Fruit fly (Drosophila melanogaster) whole organism, prepupa: ENCODE measurements around the gene Art4.

ENCODE experiments used
- Blimp-1 ChIP-seq: fragments of 200-800 bp; sonication (Bioruptor generic); optimal IDR thresholded peaks from 3 replicates; lab custom pipeline; 2017; ENCODE audit warnings: missing biosample characterization, missing genetic modification characterization, mild to moderate bottlenecking, moderate library complexity, missing genetic modification reagents
- CG10631 ChIP-seq: fragments of 200-800 bp; sonication (Bioruptor generic); optimal IDR thresholded peaks from 2 replicates; lab custom pipeline; 2016; ENCODE audit warnings: missing biosample characterization, missing genetic modification characterization
- CG10669 ChIP-seq: fragments of 200-800 bp; sonication (Bioruptor generic); optimal IDR thresholded peaks from 3 replicates; lab custom pipeline; 2018; ENCODE audit warnings: missing biosample characterization, mild to moderate bottlenecking, missing genetic modification characterization, moderate library complexity
- CG11294 ChIP-seq: fragments of 200-800 bp; sonication (Bioruptor generic); IDR thresholded peaks from 2 replicates; pipeline ENCODE4 v1.3.6; 2022; ENCODE audit warnings: missing biosample characterization, missing genetic modification characterization
- CG11902 ChIP-seq: fragments of 200-800 bp; sonication (Bioruptor generic); optimal IDR thresholded peaks from 3 replicates; lab custom pipeline; 2016; ENCODE audit warnings: missing biosample characterization, missing genetic modification characterization
- CG16779 ChIP-seq: fragments of 200-800 bp; sonication (Bioruptor generic); optimal IDR thresholded peaks from 3 replicates; lab custom pipeline; 2017; ENCODE audit warnings: missing biosample characterization, mild to moderate bottlenecking, missing genetic modification characterization
- CG3032 ChIP-seq: fragments of 200-800 bp; optimal IDR thresholded peaks from 2 replicates; lab custom pipeline; 2019; ENCODE audit warnings: missing biosample characterization, mild to moderate bottlenecking, missing genetic modification characterization, moderate library complexity
- CG31627 ChIP-seq: fragments of 200-800 bp; sonication (Bioruptor generic); optimal IDR thresholded peaks from 3 replicates; lab custom pipeline; 2016; ENCODE audit warnings: missing biosample characterization, missing genetic modification characterization
- CG32006 ChIP-seq: fragments of 200-800 bp; sonication (Bioruptor generic); optimal IDR thresholded peaks from 3 replicates; lab custom pipeline; 2017; ENCODE audit warnings: missing biosample characterization, mild to moderate bottlenecking, missing genetic modification characterization
- CG34406 ChIP-seq: fragments of 200-800 bp; sonication (Bioruptor generic); optimal IDR thresholded peaks from 3 replicates; lab custom pipeline; 2016; ENCODE audit warnings: missing biosample characterization, missing genetic modification characterization
- CG3919 ChIP-seq: fragments of 200-800 bp; sonication (Bioruptor generic); optimal IDR thresholded peaks from 3 replicates; lab custom pipeline; 2016; ENCODE audit warnings: missing biosample characterization, missing genetic modification characterization
- CG4318 ChIP-seq: fragments of 200-800 bp; sonication (Bioruptor generic); optimal IDR thresholded peaks from 3 replicates; lab custom pipeline; 2017; ENCODE audit warnings: missing biosample characterization, mild to moderate bottlenecking, missing genetic modification characterization
- CG6163 ChIP-seq: fragments of 200-800 bp; sonication (Bioruptor generic); IDR thresholded peaks from 3 replicates; pipeline ENCODE4 v1.3.6; 2022; ENCODE audit warnings: missing biosample characterization, missing genetic modification characterization
- CG6276 ChIP-seq: fragments of 200-800 bp; sonication (Bioruptor generic); optimal IDR thresholded peaks from 2 replicates; lab custom pipeline; 2017; ENCODE audit warnings: missing biosample characterization, mild to moderate bottlenecking, missing genetic modification characterization
- CG6792 ChIP-seq: fragments of 200-800 bp; sonication (Bioruptor generic); optimal IDR thresholded peaks from 3 replicates; lab custom pipeline; 2016; ENCODE audit warnings: missing biosample characterization, missing genetic modification characterization
- CG6808 ChIP-seq: fragments of 200-800 bp; sonication (Bioruptor generic); optimal IDR thresholded peaks from 3 replicates; lab custom pipeline; 2017; ENCODE audit warnings: missing biosample characterization, missing genetic modification characterization, mild to moderate bottlenecking, moderate library complexity, missing genetic modification reagents
- CG6854 ChIP-seq: fragments of 200-800 bp; sonication (Bioruptor generic); optimal IDR thresholded peaks from 2 replicates; lab custom pipeline; 2017; ENCODE audit warnings: missing biosample characterization, mild to moderate bottlenecking, missing genetic modification characterization
- CG8119 ChIP-seq: fragments of 200-800 bp; sonication (Bioruptor generic); IDR thresholded peaks from 3 replicates; pipeline ENCODE4 v1.3.6; 2022; ENCODE audit warnings: missing biosample characterization, missing genetic modification characterization
- CG8319 ChIP-seq: fragments of 200-800 bp; sonication (Bioruptor generic); optimal IDR thresholded peaks from 3 replicates; lab custom pipeline; 2016; ENCODE audit warnings: missing biosample characterization, missing genetic modification characterization
- CG8632 ChIP-seq: fragments of 200-800 bp; sonication (Bioruptor generic); optimal IDR thresholded peaks from 3 replicates; lab custom pipeline; 2016; ENCODE audit warnings: missing biosample characterization, missing genetic modification characterization
- CG9139 ChIP-seq: fragments of 200-800 bp; sonication (Bioruptor generic); optimal IDR thresholded peaks from 3 replicates; lab custom pipeline; 2017; ENCODE audit warnings: missing biosample characterization, mild to moderate bottlenecking, missing genetic modification characterization
- Eip75B ChIP-seq: fragments of 200-800 bp; sonication (Bioruptor generic); optimal IDR thresholded peaks from 3 replicates; lab custom pipeline; 2016; ENCODE audit warnings: missing biosample characterization, missing genetic modification characterization
- Eip78C ChIP-seq: fragments of 200-800 bp; sonication (Bioruptor generic); peaks from one replicate; lab custom pipeline; 2016; ENCODE audit warnings: missing biosample characterization, missing genetic modification characterization
- Eip93F ChIP-seq: fragments of 200-800 bp; sonication (Bioruptor generic); optimal IDR thresholded peaks from 2 replicates; lab custom pipeline; 2016; ENCODE audit warnings: missing biosample characterization, mild to moderate bottlenecking, missing genetic modification characterization
- Ets21C ChIP-seq: fragments of 200-800 bp; sonication (Bioruptor generic); optimal IDR thresholded peaks from 3 replicates; lab custom pipeline; 2016; ENCODE audit warnings: missing biosample characterization, missing genetic modification characterization
- Ets96B ChIP-seq: fragments of 200-800 bp; optimal IDR thresholded peaks from 2 replicates; lab custom pipeline; 2019; ENCODE audit warnings: missing biosample characterization, mild to moderate bottlenecking, missing genetic modification characterization, moderate library complexity
- Gug ChIP-seq: fragments of 200-800 bp; sonication (Bioruptor generic); IDR thresholded peaks from 2 replicates; pipeline ENCODE4 v1.3.6; 2022; ENCODE audit warnings: missing biosample characterization, missing genetic modification characterization
- Hr38 ChIP-seq: sonication (Bioruptor generic); optimal IDR thresholded peaks from 2 replicates; lab custom pipeline; 2016; ENCODE audit warnings: missing biosample characterization, missing genetic modification characterization
- Hr39 ChIP-seq: fragments of 200-800 bp; sonication (Bioruptor generic); optimal IDR thresholded peaks from 2 replicates; lab custom pipeline; 2016; ENCODE audit warnings: missing biosample characterization, missing genetic modification characterization
- Met ChIP-seq: fragments of 200-800 bp; sonication (Bioruptor generic); optimal IDR thresholded peaks from 3 replicates; lab custom pipeline; 2016; ENCODE audit warnings: missing biosample characterization, missing genetic modification characterization
- OdsH ChIP-seq: fragments of 200-800 bp; sonication (Bioruptor generic); optimal IDR thresholded peaks from 3 replicates; lab custom pipeline; 2016; ENCODE audit warnings: missing biosample characterization, missing genetic modification characterization
- Smox ChIP-seq: fragments of 200-800 bp; sonication (Bioruptor generic); optimal IDR thresholded peaks from 3 replicates; lab custom pipeline; 2016; ENCODE audit warnings: missing biosample characterization, missing genetic modification characterization
- Sox14 ChIP-seq: fragments of 200-800 bp; sonication (Bioruptor generic); optimal IDR thresholded peaks from 3 replicates; lab custom pipeline; 2016; ENCODE audit warnings: missing biosample characterization, missing genetic modification characterization
- Sox15 ChIP-seq: fragments of 200-800 bp; sonication (Bioruptor generic); optimal IDR thresholded peaks from 3 replicates; lab custom pipeline; 2016; ENCODE audit warnings: missing biosample characterization, missing genetic modification characterization
- achi ChIP-seq: fragments of 200-800 bp; sonication (Bioruptor generic); optimal IDR thresholded peaks from 3 replicates; lab custom pipeline; 2016; ENCODE audit warnings: missing biosample characterization, missing genetic modification characterization
- acj6 ChIP-seq: fragments of 200-800 bp; sonication (Bioruptor generic); optimal IDR thresholded peaks from 3 replicates; lab custom pipeline; 2016; ENCODE audit warnings: missing biosample characterization, missing genetic modification characterization
- cyc ChIP-seq: fragments of 200-800 bp; sonication (Bioruptor generic); optimal IDR thresholded peaks from 3 replicates; lab custom pipeline; 2016; ENCODE audit warnings: missing biosample characterization, missing genetic modification characterization
- dac ChIP-seq: fragments of 200-800 bp; sonication (Bioruptor generic); optimal IDR thresholded peaks from 2 replicates; lab custom pipeline; 2017; ENCODE audit warnings: missing biosample characterization, mild to moderate bottlenecking, missing genetic modification characterization
- dsx ChIP-seq: fragments of 200-800 bp; optimal IDR thresholded peaks from 3 replicates; lab custom pipeline; 2019; ENCODE audit warnings: missing biosample characterization, mild to moderate bottlenecking, missing genetic modification characterization, moderate library complexity; ENCODE audit not compliant: poor library complexity, severe bottlenecking
- eg ChIP-seq: fragments of 200-800 bp; sonication (Bioruptor generic); IDR thresholded peaks from 3 replicates; pipeline ENCODE4 v1.3.6; 2022; ENCODE audit warnings: missing biosample characterization, missing genetic modification characterization
- esn ChIP-seq: fragments of 200-800 bp; sonication (Bioruptor generic); optimal IDR thresholded peaks from 2 replicates; lab custom pipeline; 2016; ENCODE audit warnings: missing biosample characterization, mild to moderate bottlenecking, missing genetic modification characterization, moderate library complexity
- fd59A ChIP-seq: fragments of 200-800 bp; sonication (Bioruptor generic); optimal IDR thresholded peaks from 2 replicates; lab custom pipeline; 2017; ENCODE audit warnings: missing biosample characterization, mild to moderate bottlenecking, missing genetic modification characterization, missing genetic modification reagents
- fd85E ChIP-seq: fragments of 200-800 bp; sonication (Bioruptor generic); optimal IDR thresholded peaks from 3 replicates; lab custom pipeline; 2016; ENCODE audit warnings: missing biosample characterization, missing genetic modification characterization
- fkh ChIP-seq: fragments of 200-800 bp; sonication (Bioruptor generic); optimal IDR thresholded peaks from 3 replicates; lab custom pipeline; 2017; ENCODE audit warnings: missing biosample characterization, mild to moderate bottlenecking, missing genetic modification characterization, moderate library complexity
- lz ChIP-seq: fragments of 200-800 bp; sonication (Bioruptor generic); optimal IDR thresholded peaks from 3 replicates; lab custom pipeline; 2016; ENCODE audit warnings: missing biosample characterization, missing genetic modification characterization
- net ChIP-seq: fragments of 200-800 bp; sonication (Bioruptor generic); optimal IDR thresholded peaks from 3 replicates; lab custom pipeline; 2016; ENCODE audit warnings: missing biosample characterization, missing genetic modification characterization
- pdm3 ChIP-seq: fragments of 200-800 bp; sonication (Bioruptor generic); optimal IDR thresholded peaks from 3 replicates; lab custom pipeline; 2016; ENCODE audit warnings: missing biosample characterization, missing genetic modification characterization
- spab ChIP-seq: fragments of 200-800 bp; sonication (Bioruptor generic); optimal IDR thresholded peaks from 2 replicates; lab custom pipeline; 2017; ENCODE audit warnings: missing biosample characterization, mild to moderate bottlenecking, missing genetic modification characterization, missing genetic modification reagents
- ss ChIP-seq, 2 experiments: fragments of 200-800 bp; sonication (Bioruptor generic); optimal IDR thresholded peaks; 2 replicates in 1 of 2; 3 replicates in 1 of 2; lab custom pipeline; 2017 to 2018; ENCODE audit warnings: mild to moderate bottlenecking in 2 of 2, missing biosample characterization in 2 of 2, missing genetic modification characterization in 2 of 2, moderate library complexity in 1 of 2
- topi ChIP-seq: fragments of 200-800 bp; sonication (Bioruptor generic); optimal IDR thresholded peaks from 3 replicates; lab custom pipeline; 2016; ENCODE audit warnings: missing biosample characterization, missing genetic modification characterization
- vri ChIP-seq: fragments of 200-800 bp; sonication (Bioruptor generic); optimal IDR thresholded peaks from 3 replicates; lab custom pipeline; 2016; ENCODE audit warnings: missing biosample characterization, mild to moderate bottlenecking, missing genetic modification characterization

The Art4 gene

DNA sequence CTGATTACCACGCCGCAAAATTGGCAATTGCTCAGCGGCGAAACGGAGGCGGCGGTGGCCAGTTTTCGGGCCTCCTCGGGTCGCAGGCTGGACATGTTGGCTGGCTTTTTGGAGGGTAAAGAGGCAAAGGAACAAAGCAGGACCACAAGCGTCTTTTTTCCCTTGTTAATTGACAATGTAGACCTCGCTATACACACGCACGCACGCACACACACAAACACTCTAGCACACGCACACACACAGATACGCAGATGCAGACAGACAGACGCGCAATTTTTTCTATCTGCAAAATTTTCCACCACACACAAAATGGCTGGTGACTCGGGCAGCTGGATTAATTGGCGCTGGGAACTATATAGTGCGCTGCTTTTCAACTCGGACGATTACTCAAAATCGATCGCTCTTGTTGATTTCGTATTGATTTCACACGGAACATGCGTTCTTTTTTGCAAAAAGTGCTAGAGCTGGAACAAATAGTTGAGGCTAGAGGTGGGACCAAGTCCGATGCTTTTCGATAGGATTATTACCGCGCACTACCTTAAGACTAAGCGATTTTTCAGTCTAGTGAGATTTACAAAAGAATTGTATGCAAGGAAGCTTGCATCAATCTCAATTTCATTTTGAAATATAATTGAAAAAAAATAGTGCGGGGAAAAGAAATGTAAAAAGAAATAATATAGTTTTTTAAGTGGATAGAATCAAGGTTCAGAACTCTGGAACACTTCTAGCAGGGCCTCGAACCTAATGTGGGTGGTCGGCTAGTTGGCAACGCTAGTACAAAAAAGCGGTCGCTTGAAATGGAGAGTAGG lies at the start of gene Art4:
TSS of gene Art4 (minus strand) at position 476 of the 809 bp plus-strand sequence.
- no peak for TF ChIP-seq Eip93F (GFP tag; lab: Kevin White, UChicago)
- 0 out of 3 replicates have a peak, but pooled peaks have one; percentile 21 for TF ChIP-seq CG6163 (GFP tag; lab: Robert Waterston, UW)
- TF ChIP-seq CG6854 (GFP tag; lab: Kevin White, UChicago): no peak
- peak; percentile 26 for TF ChIP-seq Sox14 (GFP tag; lab: Kevin White, UChicago)
- TF ChIP-seq acj6: peak; percentile 20
- no peak for TF ChIP-seq CG9139 (GFP tag; lab: Kevin White, UChicago)
- no peak for TF ChIP-seq CG6792 (GFP tag; lab: Kevin White, UChicago)
- no peak for TF ChIP-seq CG11902 (GFP tag; lab: Kevin White, UChicago)
- no peak for TF ChIP-seq CG6276 (GFP tag; lab: Kevin White, UChicago)
- TF ChIP-seq net (GFP tag; lab: Kevin White, UChicago): no peak
- TF ChIP-seq CG3032 (tag; lab: Kevin White, UChicago): peak; percentile 33
- peak; percentile 53 for TF ChIP-seq esn
- TF ChIP-seq dac (GFP tag; lab: Kevin White, UChicago): no peak
- no peak for TF ChIP-seq CG8119
- TF ChIP-seq CG32006: no peak
- TF ChIP-seq achi (GFP tag; lab: Kevin White, UChicago): no peak
- TF ChIP-seq fd59A: no peak
- TF ChIP-seq Ets21C (GFP tag; lab: Kevin White, UChicago): peak; percentile 13
- peak; percentile 24 for TF ChIP-seq CG6808 (GFP tag; lab: Kevin White, UChicago)
- peak; percentile 14 for TF ChIP-seq lz
- TF ChIP-seq Gug (GFP tag; lab: Robert Waterston, UW): no peak
- TF ChIP-seq fkh (GFP tag; lab: Kevin White, UChicago): peak; percentile 46
- TF ChIP-seq CG8319 (GFP tag; lab: Kevin White, UChicago): no peak
- TF ChIP-seq cyc: no peak
- TF ChIP-seq CG10631 (GFP tag; lab: Kevin White, UChicago): peak; percentile 49
- TF ChIP-seq OdsH (GFP tag; lab: Kevin White, UChicago): no peak
- TF ChIP-seq Blimp-1: peak; percentile 72
- TF ChIP-seq pdm3 (GFP tag; lab: Kevin White, UChicago): no peak
- TF ChIP-seq Eip78C (GFP tag; lab: Kevin White, UChicago): no peak
- no peak for TF ChIP-seq CG11294 (GFP tag; lab: Robert Waterston, UW)
- TF ChIP-seq Eip75B (GFP tag; lab: Kevin White, UChicago): no peak
- TF ChIP-seq CG31627 (GFP tag; lab: Kevin White, UChicago): peak; percentile 28
- TF ChIP-seq topi (GFP tag; lab: Kevin White, UChicago): no peak
- peak; percentile 14 for TF ChIP-seq Hr39
- TF ChIP-seq Smox (GFP tag; lab: Kevin White, UChicago): peak; percentile 33
- TF ChIP-seq dsx (GFP tag; lab: Kevin White, UChicago): peak; percentile 74
- peak; percentile 7 for TF ChIP-seq Ets96B
- TF ChIP-seq Hr38: no peak
- TF ChIP-seq Met (GFP tag; lab: Kevin White, UChicago): peak; percentile 12
- no peak for TF ChIP-seq CG34406 (GFP tag; lab: Kevin White, UChicago)
- 0 out of 3 replicates have a peak, but pooled peaks have one; percentile 10 for TF ChIP-seq eg (GFP tag; lab: Robert Waterston, UW)
- no peak for TF ChIP-seq Sox15 (GFP tag; lab: Kevin White, UChicago)
- no peak for TF ChIP-seq CG4318 (GFP tag; lab: Kevin White, UChicago)
- TF ChIP-seq vri: peak; percentile 18
- TF ChIP-seq CG10669: no peak
- no peak for TF ChIP-seq CG8632 (GFP tag; lab: Kevin White, UChicago)
- TF ChIP-seq CG16779 (tag; lab: Kevin White, UChicago): no peak
- TF ChIP-seq fd85E (GFP tag; lab: Kevin White, UChicago): no peak
- peak in 1 of 2 experiments; percentile 41 for TF ChIP-seq ss (GFP tag; optimal IDR thresholded peaks at IDR 0.05; lab: Kevin White, UChicago)
- TF ChIP-seq spab (GFP tag; lab: Kevin White, UChicago): no peak
- peak; percentile 44 for TF ChIP-seq CG3919 (GFP tag; lab: Kevin White, UChicago)
